Worm (Caenorhabditis elegans) whole organism, mixed stage, embryonic: Measurements from ENCODE around the gene lgmn-1.

Experiments
- M03D4.4 ChIP-seq: sonication (generic microtip); optimal IDR thresholded peaks from 2 replicates; lab custom pipeline; 2017; ENCODE audit warnings: mild to moderate bottlenecking, missing genetic modification characterization, missing compliant biosample characterization
- bed-3 ChIP-seq: fragments of 200-800 bp; sonication (Bioruptor generic); optimal IDR thresholded peaks from 3 replicates; lab custom pipeline; 2018; ENCODE audit warnings: mild to moderate bottlenecking, missing genetic modification characterization, moderate library complexity, missing compliant biosample characterization
- blmp-1 ChIP-seq: fragments of 150-350 bp; optimal IDR thresholded peaks from 2 replicates; lab custom pipeline; 2014; ENCODE audit warnings: missing biosample characterization, missing genetic modification characterization
- ceh-39 ChIP-seq: fragments of 150-350 bp; optimal IDR thresholded peaks from 2 replicates; lab custom pipeline; 2014; ENCODE audit warnings: missing biosample characterization, missing genetic modification characterization
- ceh-83 ChIP-seq: fragments of 200-800 bp; sonication (Bioruptor generic); optimal IDR thresholded peaks from 2 replicates; lab custom pipeline; 2018; ENCODE audit warnings: mild to moderate bottlenecking, missing genetic modification characterization, missing compliant biosample characterization
- drap-1 ChIP-seq: fragments of 200-800 bp; sonication (Bioruptor generic); optimal IDR thresholded peaks from 3 replicates; lab custom pipeline; 2018; ENCODE audit warnings: mild to moderate bottlenecking, missing genetic modification characterization, missing compliant biosample characterization
- elt-1 ChIP-seq: sonication (generic microtip); optimal IDR thresholded peaks from 2 replicates; lab custom pipeline; 2017; ENCODE audit warnings: missing genetic modification characterization, mild to moderate bottlenecking, missing compliant biosample characterization, antibody characterized with exemption, moderate library complexity, borderline replicate concordance; ENCODE audit not compliant: insufficient read depth
- elt-3 ChIP-seq: fragments of 150-350 bp; optimal IDR thresholded peaks from 2 replicates; lab custom pipeline; 2014; ENCODE audit warnings: missing biosample characterization, missing genetic modification characterization
- flh-1 ChIP-seq: fragments of 200-800 bp; sonication (Bioruptor generic); optimal IDR thresholded peaks from 2 replicates; lab custom pipeline; 2018; ENCODE audit warnings: mild to moderate bottlenecking, missing genetic modification characterization, moderate library complexity, missing compliant biosample characterization
- ham-2 ChIP-seq: fragments of 200-800 bp; sonication (Bioruptor generic); optimal IDR thresholded peaks from 2 replicates; lab custom pipeline; 2018; ENCODE audit warnings: mild to moderate bottlenecking, missing genetic modification characterization, missing compliant biosample characterization
- hlh-1 ChIP-seq: fragments of 150-350 bp; optimal IDR thresholded peaks from 2 replicates; lab custom pipeline; 2014; ENCODE audit warnings: missing biosample characterization, missing genetic modification reagents, missing genetic modification characterization
- lin-13 ChIP-seq: fragments of 150-350 bp; optimal IDR thresholded peaks from 2 replicates; lab custom pipeline; 2014; ENCODE audit warnings: missing biosample characterization, missing genetic modification characterization
- lin-32 ChIP-seq: fragments of 200-800 bp; sonication (Bioruptor generic); optimal IDR thresholded peaks from 2 replicates; lab custom pipeline; 2018; ENCODE audit warnings: mild to moderate bottlenecking, missing genetic modification characterization, missing compliant biosample characterization
- lsy-2 ChIP-seq: fragments of 150-350 bp; optimal IDR thresholded peaks from 2 replicates; lab custom pipeline; 2014; ENCODE audit warnings: missing biosample characterization, missing genetic modification characterization
- mab-5 ChIP-seq: fragments of 150-350 bp; optimal IDR thresholded peaks from 2 replicates; lab custom pipeline; 2014; ENCODE audit warnings: missing biosample characterization, missing genetic modification characterization
- mep-1 ChIP-seq: fragments of 150-350 bp; optimal IDR thresholded peaks from 2 replicates; lab custom pipeline; 2017; ENCODE audit warnings: missing biosample characterization, missing genetic modification reagents, missing genetic modification characterization, inconsistent platforms
- nhr-12 ChIP-seq: fragments of 150-350 bp; optimal IDR thresholded peaks from 2 replicates; lab custom pipeline; 2014; ENCODE audit warnings: missing biosample characterization, missing genetic modification characterization
- nhr-2 ChIP-seq: fragments of 150-350 bp; optimal IDR thresholded peaks from 2 replicates; lab custom pipeline; 2014; ENCODE audit warnings: missing biosample characterization, missing genetic modification characterization
- nhr-28 ChIP-seq: fragments of 150-350 bp; optimal IDR thresholded peaks from 2 replicates; lab custom pipeline; 2014; ENCODE audit warnings: missing biosample characterization, missing genetic modification characterization
- nhr-76 ChIP-seq: sonication (generic microtip); optimal IDR thresholded peaks from 2 replicates; lab custom pipeline; 2017; ENCODE audit warnings: missing biosample characterization, missing genetic modification characterization
- pha-4 ChIP-seq: fragments of 150-350 bp; optimal IDR thresholded peaks from 2 replicates; lab custom pipeline; 2018; ENCODE audit warnings: missing biosample characterization, missing genetic modification reagents, missing genetic modification characterization
- sem-2 ChIP-seq: fragments of 200-800 bp; sonication (Bioruptor generic); optimal IDR thresholded peaks from 2 replicates; lab custom pipeline; 2018; ENCODE audit warnings: mild to moderate bottlenecking, missing genetic modification characterization, missing compliant biosample characterization
- snpc-4 ChIP-seq: fragments of 150-350 bp; optimal IDR thresholded peaks from 2 replicates; lab custom pipeline; 2014; ENCODE audit warnings: missing biosample characterization, missing genetic modification characterization
- sptf-1 ChIP-seq: sonication (generic microtip); optimal IDR thresholded peaks from 2 replicates; lab custom pipeline; 2017; ENCODE audit warnings: mild to moderate bottlenecking, missing genetic modification characterization, moderate library complexity, missing compliant biosample characterization
- tbx-8 ChIP-seq: fragments of 200-800 bp; sonication (Bioruptor generic); optimal IDR thresholded peaks from 2 replicates; lab custom pipeline; 2018; ENCODE audit warnings: mild to moderate bottlenecking, missing genetic modification characterization, moderate library complexity, missing compliant biosample characterization
- unc-39 ChIP-seq: fragments of 150-350 bp; optimal IDR thresholded peaks from 2 replicates; lab custom pipeline; 2014; ENCODE audit warnings: missing biosample characterization, missing genetic modification characterization
- zip-8 ChIP-seq: fragments of 150-350 bp; optimal IDR thresholded peaks from 2 replicates; lab custom pipeline; 2014; ENCODE audit warnings: missing biosample characterization, missing genetic modification characterization
- ztf-11 ChIP-seq: fragments of 150-350 bp; optimal IDR thresholded peaks from 2 replicates; lab custom pipeline; 2014; ENCODE audit warnings: missing biosample characterization, missing genetic modification characterization

lgmn-1 gene

DNA sequence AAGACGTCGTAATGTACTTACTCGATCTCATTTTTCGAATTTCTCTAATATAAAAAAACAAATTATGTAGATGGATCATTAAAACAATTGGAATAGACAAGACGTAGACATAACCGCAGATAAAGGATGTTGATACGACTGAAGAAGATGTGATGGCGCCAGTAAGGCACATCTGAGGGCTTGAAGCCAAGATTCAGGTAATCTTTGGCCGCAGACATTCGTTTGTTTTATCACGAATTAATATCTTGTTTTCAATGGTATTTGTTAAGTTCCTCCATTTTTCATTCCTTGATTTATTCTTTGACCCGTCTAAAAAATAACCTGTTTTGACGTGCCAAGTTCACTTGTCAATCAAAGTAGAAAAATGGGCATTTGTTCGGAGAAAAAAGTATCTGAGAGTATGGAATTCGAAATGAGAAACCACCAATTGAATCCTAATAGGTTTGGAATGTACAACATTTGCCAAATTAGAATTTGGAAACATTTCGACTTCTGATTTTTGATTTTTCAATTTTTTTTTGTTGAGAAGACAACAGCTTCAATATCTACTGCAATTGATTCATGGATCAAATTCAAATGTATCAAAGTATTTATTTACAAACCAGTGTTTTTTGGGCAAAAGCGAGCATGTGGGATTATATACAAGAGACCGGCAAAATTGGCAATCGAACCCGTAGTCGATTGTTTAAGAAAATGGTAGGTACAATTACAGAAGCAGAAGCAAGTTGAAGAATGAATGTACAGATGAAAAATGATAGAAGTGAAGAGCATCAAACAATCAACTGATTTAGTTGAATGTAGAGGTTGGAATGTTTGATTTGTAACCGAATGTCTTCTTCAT lies 39.0 kb downstream of the lgmn-1 start:
- TF ChIP-seq nhr-76 (tag; lab: Kevin White, UChicago): no peak
- TF ChIP-seq lin-13: no peak
- TF ChIP-seq nhr-2 (tag; lab: Kevin White, UChicago): no peak
- no peak for TF ChIP-seq snpc-4 (tag; lab: Kevin White, UChicago)
- no peak for TF ChIP-seq unc-39 (tag; lab: Kevin White, UChicago)
- no peak for TF ChIP-seq pha-4
- no peak for TF ChIP-seq sptf-1
- no peak for TF ChIP-seq lsy-2 (tag; lab: Kevin White, UChicago)
- TF ChIP-seq ceh-39: no peak
- TF ChIP-seq nhr-28 (tag; lab: Kevin White, UChicago): no peak
- TF ChIP-seq mep-1 (tag; lab: Kevin White, UChicago): no peak
- no peak for TF ChIP-seq blmp-1
- TF ChIP-seq elt-1 (tag; lab: Kevin White, UChicago): no peak
- TF ChIP-seq nhr-12: no peak
- TF ChIP-seq flh-1 (GFP tag; lab: Kevin White, UChicago): no peak

DNA sequence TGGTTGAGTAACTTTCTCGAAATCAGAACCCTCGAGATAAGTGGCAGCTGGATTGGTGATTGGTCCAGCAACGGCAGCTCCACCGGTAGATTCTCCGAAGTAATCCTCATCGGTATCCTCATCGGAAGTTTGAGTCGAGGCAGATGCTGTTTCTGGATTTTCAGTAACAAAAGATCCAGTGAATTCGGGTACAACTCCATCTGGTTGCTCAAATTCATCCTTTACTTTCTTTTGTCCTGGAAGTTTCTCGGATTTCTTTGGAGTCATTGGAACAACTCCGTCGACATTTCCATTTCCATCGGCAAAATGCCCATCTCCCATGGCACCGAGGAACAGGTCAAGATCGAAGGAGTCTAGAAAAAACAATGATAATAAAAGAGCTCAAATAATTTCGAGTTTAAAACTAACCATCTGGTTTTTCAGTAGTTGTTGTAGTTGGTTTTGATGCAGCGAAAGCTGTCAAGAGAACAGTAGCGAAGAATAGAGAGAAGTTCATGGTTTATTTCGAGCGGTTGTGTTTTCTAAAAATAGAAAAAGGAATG lies 39.9 kb downstream of the lgmn-1 start, which contains the start of gene F45D3.4:
F45D3.4 (minus strand) TSS at position 521 of the 542 bp plus-strand sequence.
- TF ChIP-seq M03D4.4 (tag; lab: Kevin White, UChicago) (no peak), ceh-83 (no peak), nhr-2 (tag; lab: Kevin White, UChicago) (no peak), hlh-1 (no peak)

ce11 chrV:12553286-12553725 lies 40.5 kb downstream of the lgmn-1 start:
- TF ChIP-seq ham-2 (GFP tag; lab: Kevin White, UChicago) (peak; percentile 35), elt-3 (tag; lab: Kevin White, UChicago) (peak; percentile 92), mab-5 (no peak), elt-1 (tag; lab: Kevin White, UChicago) (peak; percentile 81)
- TF ChIP-seq, all 35 proteins: peak for 3

ce11 chrV:12554172-12555031 lies 41.5 kb downstream of the lgmn-1 start:
- no peak for TF ChIP-seq blmp-1
- TF ChIP-seq snpc-4 (tag; lab: Kevin White, UChicago): no peak
- TF ChIP-seq ceh-83: no peak

ce11 chrV:12555872-12556271 lies 43.0 kb downstream of the lgmn-1 start:
- TF ChIP-seq ztf-11 (tag; lab: Kevin White, UChicago): no peak
- no peak for TF ChIP-seq unc-39 (tag; lab: Kevin White, UChicago)
- TF ChIP-seq lin-13: no peak
- TF ChIP-seq ceh-39: no peak
- no peak for TF ChIP-seq hlh-1
- TF ChIP-seq snpc-4 (tag; lab: Kevin White, UChicago): no peak
- no peak for TF ChIP-seq elt-3 (tag; lab: Kevin White, UChicago)
- no peak for TF ChIP-seq tbx-8 (GFP tag; lab: Kevin White, UChicago)
- TF ChIP-seq M03D4.4 (tag; lab: Kevin White, UChicago): no peak
- TF ChIP-seq zip-8 (tag; lab: Kevin White, UChicago): no peak
- TF ChIP-seq nhr-2 (tag; lab: Kevin White, UChicago): no peak
- TF ChIP-seq lin-32 (GFP tag; lab: Kevin White, UChicago): no peak
- no peak for TF ChIP-seq sem-2 (GFP tag; lab: Kevin White, UChicago)
- no peak for TF ChIP-seq drap-1 (GFP tag; lab: Kevin White, UChicago)
- no peak for TF ChIP-seq bed-3
